Worm (Caenorhabditis elegans) whole organism, L4 larva: ENCODE measurements around the gene idi-1.
A peak's percentile ranks its signal among the peaks of the same experiment; 100 is the strongest.

Experiments used
- F26F4.8 ChIP-seq: fragments of 200-800 bp; sonication (Bioruptor generic); conservative IDR thresholded peaks from 2 replicates; pipeline ENCODE4 v1.3.6; 2022; ENCODE audit warnings: missing genetic modification characterization, missing compliant biosample characterization
- R02D3.7 ChIP-seq: fragments of 150-350 bp; sonication (generic microtip); optimal IDR thresholded peaks from 3 replicates; lab custom pipeline; 2014; ENCODE audit warnings: missing biosample characterization, missing genetic modification characterization
- T20F7.1 ChIP-seq: fragments of 200-800 bp; sonication (Bioruptor generic); optimal IDR thresholded peaks from 2 replicates; lab custom pipeline; 2018; ENCODE audit warnings: mild to moderate bottlenecking, missing genetic modification characterization, missing compliant biosample characterization
- Y5F2A.4 ChIP-seq: fragments of 200-800 bp; sonication (Bioruptor generic); optimal IDR thresholded peaks from 2 replicates; lab custom pipeline; 2018; ENCODE audit warnings: mild to moderate bottlenecking, missing genetic modification characterization, missing compliant biosample characterization
- ZK337.2 ChIP-seq: fragments of 200-800 bp; sonication (Bioruptor generic); IDR thresholded peaks from 2 replicates; pipeline ENCODE4 v1.3.6; 2022; ENCODE audit warnings: missing genetic modification reagents, missing genetic modification characterization, missing compliant biosample characterization
- arid-1 ChIP-seq: fragments of 200-800 bp; sonication (Bioruptor generic); conservative IDR thresholded peaks from 2 replicates; pipeline ENCODE4 v1.3.6; 2022; ENCODE audit warnings: missing genetic modification reagents, missing genetic modification characterization, missing compliant biosample characterization
- ceh-20 ChIP-seq: fragments of 200-800 bp; sonication (Bioruptor generic); IDR thresholded peaks from 2 replicates; pipeline ENCODE4 v1.3.6; 2022; ENCODE audit warnings: missing genetic modification reagents, missing genetic modification characterization, missing compliant biosample characterization
- ceh-32 ChIP-seq: sonication (generic microtip); optimal IDR thresholded peaks from 2 replicates; lab custom pipeline; 2016; ENCODE audit warnings: mild to moderate bottlenecking, missing genetic modification characterization, missing compliant biosample characterization; ENCODE audit not compliant: poor library complexity
- ceh-44 ChIP-seq: fragments of 200-800 bp; sonication (Bioruptor generic); IDR thresholded peaks from 2 replicates; pipeline ENCODE4 v1.3.6; 2022; ENCODE audit warnings: missing genetic modification reagents, missing genetic modification characterization, missing compliant biosample characterization
- ces-1 ChIP-seq: fragments of 150-350 bp; sonication (generic microtip); optimal IDR thresholded peaks from 4 replicates; lab custom pipeline; 2014; ENCODE audit warnings: missing biosample characterization, missing genetic modification reagents, missing genetic modification characterization
- cey-2 ChIP-seq: sonication (generic microtip); optimal IDR thresholded peaks from 3 replicates; lab custom pipeline; 2017; ENCODE audit warnings: missing genetic modification characterization, mild to moderate bottlenecking, missing compliant biosample characterization, antibody characterized with exemption, borderline replicate concordance; ENCODE audit not compliant: insufficient read depth
- daf-12 ChIP-seq: fragments of 150-350 bp; optimal IDR thresholded peaks from 2 replicates; lab custom pipeline; 2014; ENCODE audit warnings: missing biosample characterization, missing genetic modification reagents, missing genetic modification characterization
- daf-16 ChIP-seq, 3 experiments: sonication (generic microtip); optimal IDR thresholded peaks; 2 replicates each; lab custom pipeline; 2016 to 2017; ENCODE audit warnings: missing genetic modification characterization in 3 of 3, missing genetic modification reagents in 3 of 3, mild to moderate bottlenecking in 2 of 3, missing compliant biosample characterization in 2 of 3, missing biosample characterization in 1 of 3, moderate library complexity in 1 of 3
- daf-8 ChIP-seq: fragments of 200-800 bp; sonication (Bioruptor generic); IDR thresholded peaks from 2 replicates; pipeline ENCODE4 v1.3.6; 2022; ENCODE audit warnings: missing genetic modification characterization, missing compliant biosample characterization
- dmd-6 ChIP-seq: fragments of 200-800 bp; sonication (Bioruptor generic); IDR thresholded peaks from 2 replicates; pipeline ENCODE4 v1.3.6; 2022; ENCODE audit warnings: missing genetic modification reagents, missing genetic modification characterization, missing compliant biosample characterization
- dmd-8 ChIP-seq: fragments of 200-800 bp; sonication (Bioruptor generic); IDR thresholded peaks from 2 replicates; pipeline ENCODE4 v1.3.6; 2022; ENCODE audit warnings: missing genetic modification characterization, missing compliant biosample characterization
- egl-43 ChIP-seq: fragments of 200-800 bp; sonication (Bioruptor generic); IDR thresholded peaks from 2 replicates; pipeline ENCODE4 v1.3.6; 2022; ENCODE audit warnings: missing genetic modification reagents, missing genetic modification characterization, missing compliant biosample characterization
- fos-1 ChIP-seq: fragments of 150-350 bp; optimal IDR thresholded peaks from 2 replicates; lab custom pipeline; 2014; ENCODE audit warnings: missing biosample characterization, missing genetic modification characterization
- gei-8 ChIP-seq: fragments of 200-800 bp; sonication (Bioruptor generic); optimal IDR thresholded peaks from 2 replicates; lab custom pipeline; 2018; ENCODE audit warnings: mild to moderate bottlenecking, missing genetic modification characterization, missing compliant biosample characterization
- hmg-1.1 ChIP-seq: fragments of 200-800 bp; sonication (Bioruptor generic); IDR thresholded peaks from 2 replicates; pipeline ENCODE4 v1.3.6; 2022; ENCODE audit warnings: missing genetic modification reagents, missing genetic modification characterization, missing compliant biosample characterization
- lin-1 ChIP-seq: fragments of 200-800 bp; sonication (Bioruptor generic); IDR thresholded peaks from 2 replicates; pipeline ENCODE4 v1.3.6; 2022; ENCODE audit warnings: missing genetic modification reagents, missing genetic modification characterization, missing compliant biosample characterization
- lin-13 ChIP-seq: fragments of 150-350 bp; optimal IDR thresholded peaks from 2 replicates; lab custom pipeline; 2014; ENCODE audit warnings: missing biosample characterization, missing genetic modification reagents, missing genetic modification characterization
- lir-3 ChIP-seq: sonication (generic microtip); optimal IDR thresholded peaks from 2 replicates; lab custom pipeline; 2016; ENCODE audit warnings: mild to moderate bottlenecking, missing genetic modification characterization, missing compliant biosample characterization
- madf-9 ChIP-seq: fragments of 200-800 bp; sonication (Bioruptor generic); conservative IDR thresholded peaks from 2 replicates; pipeline ENCODE4 v1.3.6; 2022; ENCODE audit warnings: missing genetic modification reagents, missing genetic modification characterization, missing compliant biosample characterization
- mdl-1 ChIP-seq, 2 experiments: fragments of 150-350 bp in 1 of 2; sonication (generic microtip) in 1 of 2; optimal IDR thresholded peaks; 2 replicates each; lab custom pipeline; 2014 to 2017; ENCODE audit warnings: missing biosample characterization in 2 of 2, missing genetic modification characterization in 2 of 2
- mdt-29 ChIP-seq: fragments of 200-800 bp; sonication (Bioruptor generic); IDR thresholded peaks from 2 replicates; pipeline ENCODE4 v1.3.6; 2022; ENCODE audit warnings: missing genetic modification reagents, missing genetic modification characterization, missing compliant biosample characterization
- mxl-2 ChIP-seq: fragments of 200-800 bp; sonication (Bioruptor generic); conservative IDR thresholded peaks from 2 replicates; pipeline ENCODE4 v1.3.6; 2022; ENCODE audit warnings: missing genetic modification reagents, missing genetic modification characterization, missing compliant biosample characterization
- mxl-3 ChIP-seq: fragments of 200-800 bp; sonication (Bioruptor generic); optimal IDR thresholded peaks from 2 replicates; lab custom pipeline; 2018; ENCODE audit warnings: mild to moderate bottlenecking, missing genetic modification characterization, missing compliant biosample characterization
- nhr-10 ChIP-seq: fragments of 150-350 bp; optimal IDR thresholded peaks from 2 replicates; lab custom pipeline; 2014; ENCODE audit warnings: missing biosample characterization, missing genetic modification characterization
- nhr-11 ChIP-seq: fragments of 150-350 bp; optimal IDR thresholded peaks from 2 replicates; lab custom pipeline; 2014; ENCODE audit warnings: missing biosample characterization, missing genetic modification characterization
- nhr-111 ChIP-seq: fragments of 200-800 bp; sonication (Bioruptor generic); optimal IDR thresholded peaks from 2 replicates; lab custom pipeline; 2018; ENCODE audit warnings: mild to moderate bottlenecking, missing genetic modification characterization, missing compliant biosample characterization
- nhr-42 ChIP-seq: fragments of 200-800 bp; sonication (Bioruptor generic); IDR thresholded peaks from 2 replicates; pipeline ENCODE4 v1.3.6; 2022; ENCODE audit warnings: missing genetic modification characterization, missing compliant biosample characterization
- nhr-6 ChIP-seq: fragments of 150-350 bp; optimal IDR thresholded peaks from 2 replicates; lab custom pipeline; 2014; ENCODE audit warnings: missing biosample characterization, missing genetic modification characterization
- php-3 ChIP-seq: fragments of 200-800 bp; sonication (Bioruptor generic); IDR thresholded peaks from 2 replicates; pipeline ENCODE4 v1.3.6; 2022; ENCODE audit warnings: missing genetic modification reagents, missing genetic modification characterization, missing compliant biosample characterization
- rbr-2 ChIP-seq: sonication (generic microtip); optimal IDR thresholded peaks from 2 replicates; lab custom pipeline; 2016; ENCODE audit warnings: missing genotype, missing genetic modification characterization, missing compliant biosample characterization
- saeg-2 ChIP-seq: fragments of 200-800 bp; sonication (Bioruptor generic); IDR thresholded peaks from 2 replicates; pipeline ENCODE4 v1.3.6; 2022; ENCODE audit warnings: missing genetic modification reagents, missing genetic modification characterization, missing compliant biosample characterization
- set-16 ChIP-seq: fragments of 200-800 bp; sonication (Bioruptor generic); IDR thresholded peaks from 2 replicates; pipeline ENCODE4 v1.3.6; 2022; ENCODE audit warnings: missing genetic modification reagents, missing genetic modification characterization, missing compliant biosample characterization
- spr-3 ChIP-seq: fragments of 200-800 bp; sonication (Bioruptor generic); optimal IDR thresholded peaks from 2 replicates; lab custom pipeline; 2018; ENCODE audit warnings: mild to moderate bottlenecking, missing genetic modification characterization, missing compliant biosample characterization
- tra-1 ChIP-seq: fragments of 200-800 bp; sonication (Bioruptor generic); IDR thresholded peaks from 2 replicates; pipeline ENCODE4 v1.3.6; 2022; ENCODE audit warnings: missing genetic modification reagents, missing genetic modification characterization, missing compliant biosample characterization
- unc-130 ChIP-seq: sonication (generic microtip); optimal IDR thresholded peaks from 2 replicates; lab custom pipeline; 2016; ENCODE audit warnings: missing genetic modification reagents, missing genetic modification characterization, missing compliant biosample characterization
- unc-62 ChIP-seq, 3 experiments: fragments of 150-350 bp in 1 of 3; sonication (generic microtip); optimal IDR thresholded peaks in 2 of 3; peaks in 1 of 3; 1 replicate in 1 of 3; 2 replicates in 2 of 3; lab custom pipeline; 2014 to 2017; ENCODE audit warnings: missing biosample characterization in 3 of 3, missing genetic modification characterization in 3 of 3, missing genetic modification reagents in 3 of 3, missing genotype in 1 of 3
- vab-7 ChIP-seq: fragments of 200-800 bp; sonication (Bioruptor generic); IDR thresholded peaks from 2 replicates; pipeline ENCODE4 v1.3.6; 2022; ENCODE audit warnings: missing genetic modification reagents, missing genetic modification characterization, missing compliant biosample characterization
- zfp-3 ChIP-seq: fragments of 200-800 bp; sonication (Bioruptor generic); conservative IDR thresholded peaks from 2 replicates; pipeline ENCODE4 v1.3.6; 2022; ENCODE audit warnings: missing genetic modification reagents, missing genetic modification characterization, missing compliant biosample characterization
- zip-11 ChIP-seq: fragments of 200-800 bp; sonication (Bioruptor generic); IDR thresholded peaks from 2 replicates; pipeline ENCODE4 v1.3.6; 2022; ENCODE audit warnings: missing genetic modification characterization, missing compliant biosample characterization
- zip-2 ChIP-seq: fragments of 150-350 bp; optimal IDR thresholded peaks from 2 replicates; lab custom pipeline; 2014; ENCODE audit warnings: missing biosample characterization, missing genetic modification characterization

Gene idi-1

DNA sequence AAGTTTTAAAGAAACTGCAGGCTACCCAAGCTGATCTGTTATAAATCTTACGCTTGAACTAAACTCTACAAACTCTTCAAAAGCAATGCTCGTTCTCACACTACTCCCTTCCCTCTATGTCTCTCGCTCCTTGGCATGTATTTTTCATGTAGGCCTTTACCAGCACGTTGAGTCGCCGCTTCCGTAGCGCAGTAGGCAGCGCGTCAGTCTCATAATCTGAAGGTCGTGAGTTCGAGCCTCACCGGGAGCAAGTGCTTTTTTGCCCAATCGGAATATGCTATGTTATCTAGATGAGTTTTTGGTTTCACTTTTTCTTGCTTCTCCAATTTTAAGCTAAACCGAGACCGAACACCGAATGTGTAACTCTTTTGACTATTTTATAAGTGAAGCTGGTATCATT is 15.0 kb downstream of the idi-1 start (continued):
- TF ChIP-seq ZK337.2 (GFP tag; lab: Robert Waterston, UW) (peak; percentile 32; the same call in 1 of the 2 replicates), lir-3 (no peak), ceh-44 (GFP tag; lab: Robert Waterston, UW) (peak; percentile 82), mxl-2 (GFP tag; lab: Robert Waterston, UW) (no peak), nhr-111 (GFP tag; lab: Kevin White, UChicago) (no peak), zip-11 (no peak), daf-8 (GFP tag; lab: Robert Waterston, UW) (no peak), hmg-1.1 (GFP tag; lab: Robert Waterston, UW) (peak; percentile 78), daf-16 (GFP tag; optimal IDR thresholded peaks at IDR 0.05; lab: Kevin White, UChicago) (no peak), daf-16 (tag; optimal IDR thresholded peaks at IDR 0.05; lab: Kevin White, UChicago) (peak; percentile 38), dmd-6 (peak; percentile 22; the same call in 1 of the 2 replicates), dmd-8 (peak; percentile 71; the same call in 1 of the 2 replicates), ceh-20 (GFP tag; lab: Robert Waterston, UW) (peak; percentile 55; the same call in 1 of the 2 replicates), gei-8 (peak; percentile 42), saeg-2 (GFP tag; lab: Robert Waterston, UW) (0 out of 2 replicates have a peak, but pooled peaks have one; percentile 43), spr-3 (GFP tag; lab: Kevin White, UChicago) (peak; percentile 18), madf-9 (GFP tag; lab: Robert Waterston, UW) (peak; percentile 62), mdl-1 (tag; optimal IDR thresholded peaks at IDR 0.05; lab: Kevin White, UChicago) (peak in 1 of 2 experiments; percentile 24), unc-130 (peak; percentile 30), arid-1 (GFP tag; lab: Robert Waterston, UW) (peak; percentile 54; the same call in 1 of the 2 replicates), set-16 (GFP tag; lab: Robert Waterston, UW) (peak; percentile 25; the same call in 1 of the 2 replicates), nhr-6 (tag; lab: Kevin White, UChicago) (no peak), cey-2 (tag; lab: Kevin White, UChicago) (no peak), fos-1 (tag; lab: Kevin White, UChicago) (no peak), rbr-2 (peak; percentile 41)

DNA sequence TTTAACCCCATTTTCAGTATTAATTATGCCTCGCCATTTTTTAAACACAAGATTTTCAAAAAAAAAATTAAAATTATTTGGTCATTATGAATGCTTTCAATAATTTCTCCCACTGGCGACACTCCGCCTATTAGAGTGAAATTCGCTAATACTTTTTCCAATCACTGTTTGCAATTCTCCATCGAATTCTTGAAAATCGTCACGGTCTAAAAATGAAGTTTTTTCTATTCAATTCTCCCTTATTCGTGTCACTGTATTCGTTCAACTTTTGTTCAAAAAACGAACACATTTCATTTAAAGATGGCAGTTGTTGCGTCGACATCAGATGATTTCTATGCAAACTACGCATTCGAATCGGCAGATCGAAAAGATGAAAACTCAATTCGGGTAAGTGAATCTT is 17.0 kb downstream of the idi-1 start, which contains the start of gene C14B9.3:
TSS of gene C14B9.3 (plus strand) at position 301 of the 400 bp plus-strand sequence.
- no peak for TF ChIP-seq tra-1 (GFP tag; lab: Robert Waterston, UW)
- TF ChIP-seq daf-12 (tag; lab: Kevin White, UChicago), result no peak
- no peak for TF ChIP-seq zip-2 (tag; lab: Kevin White, UChicago)
- TF ChIP-seq arid-1 (GFP tag; lab: Robert Waterston, UW), result no peak
- no peak for TF ChIP-seq lin-13 (GFP tag; lab: Kevin White, UChicago)
- no peak for TF ChIP-seq ceh-44 (GFP tag; lab: Robert Waterston, UW)
- TF ChIP-seq vab-7 (GFP tag; lab: Robert Waterston, UW), result no peak
- no peak for TF ChIP-seq mdt-29 (GFP tag; lab: Robert Waterston, UW)
- no peak for TF ChIP-seq T20F7.1 (GFP tag; lab: Kevin White, UChicago)
- no peak for TF ChIP-seq unc-62 (GFP tag; optimal IDR thresholded peaks at IDR 0.05 in 1 of 2; lab: Kevin White, UChicago)
- no peak for TF ChIP-seq unc-62 (tag; optimal IDR thresholded peaks at IDR 0.05; lab: Kevin White, UChicago)
- TF ChIP-seq F26F4.8 (GFP tag; lab: Robert Waterston, UW), result no peak
- no peak for TF ChIP-seq egl-43 (GFP tag; lab: Robert Waterston, UW)

DNA sequence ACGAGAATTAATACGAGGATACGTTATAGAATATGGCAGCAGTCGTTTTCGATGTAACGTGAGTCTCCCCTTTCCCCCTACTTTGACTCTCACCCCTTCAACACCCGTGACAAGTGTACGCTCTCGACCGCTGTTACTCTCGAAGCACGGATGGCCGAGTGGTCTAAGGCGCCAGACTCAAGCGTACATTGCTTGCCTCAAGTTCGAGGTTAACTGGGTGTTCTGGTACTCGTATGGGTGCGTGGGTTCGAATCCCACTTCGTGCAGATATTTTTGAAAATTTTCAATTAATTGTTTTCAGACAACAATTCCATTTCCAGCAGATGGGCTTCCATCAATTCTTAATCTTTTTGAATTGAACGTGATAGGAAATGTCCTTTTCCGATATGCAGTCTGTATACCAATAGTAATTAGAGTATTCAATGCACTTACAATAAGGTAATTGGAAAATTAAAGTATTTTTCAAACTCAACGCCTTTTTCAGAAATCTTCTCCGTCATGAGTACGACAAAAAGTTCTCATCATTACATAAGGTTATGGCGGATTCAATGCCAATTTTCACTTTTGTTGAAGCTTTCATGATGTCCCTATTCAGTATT is 18.1 kb downstream of the idi-1 start:
- TF ChIP-seq ces-1 (GFP tag; lab: Kevin White, UChicago) (no peak), unc-130 (peak; percentile 64), nhr-42 (peak; percentile 71), mxl-3 (GFP tag; lab: Kevin White, UChicago) (peak; percentile 70), ceh-32 (tag; lab: Kevin White, UChicago) (no peak), Y5F2A.4 (GFP tag; lab: Kevin White, UChicago) (no peak), php-3 (GFP tag; lab: Robert Waterston, UW) (no peak), lin-1 (GFP tag; lab: Robert Waterston, UW) (0 out of 2 replicates have a peak, but pooled peaks have one; percentile 56), zfp-3 (GFP tag; lab: Robert Waterston, UW) (0 out of 2 replicates have a peak, but pooled peaks have one; percentile 40), T20F7.1 (GFP tag; lab: Kevin White, UChicago) (peak; percentile 26), lin-13 (GFP tag; lab: Kevin White, UChicago) (peak; percentile 69), vab-7 (GFP tag; lab: Robert Waterston, UW) (peak; percentile 79), nhr-10 (tag; lab: Kevin White, UChicago) (no peak), nhr-11 (tag; lab: Kevin White, UChicago) (peak; percentile 52), R02D3.7 (tag; lab: Kevin White, UChicago) (no peak), F26F4.8 (GFP tag; lab: Robert Waterston, UW) (peak; percentile 70; the same call in 1 of the 2 replicates)
